Fruit fly (Drosophila melanogaster): Measurements from ENCODE around the gene Cht11.

Cht11 gene

DNA sequence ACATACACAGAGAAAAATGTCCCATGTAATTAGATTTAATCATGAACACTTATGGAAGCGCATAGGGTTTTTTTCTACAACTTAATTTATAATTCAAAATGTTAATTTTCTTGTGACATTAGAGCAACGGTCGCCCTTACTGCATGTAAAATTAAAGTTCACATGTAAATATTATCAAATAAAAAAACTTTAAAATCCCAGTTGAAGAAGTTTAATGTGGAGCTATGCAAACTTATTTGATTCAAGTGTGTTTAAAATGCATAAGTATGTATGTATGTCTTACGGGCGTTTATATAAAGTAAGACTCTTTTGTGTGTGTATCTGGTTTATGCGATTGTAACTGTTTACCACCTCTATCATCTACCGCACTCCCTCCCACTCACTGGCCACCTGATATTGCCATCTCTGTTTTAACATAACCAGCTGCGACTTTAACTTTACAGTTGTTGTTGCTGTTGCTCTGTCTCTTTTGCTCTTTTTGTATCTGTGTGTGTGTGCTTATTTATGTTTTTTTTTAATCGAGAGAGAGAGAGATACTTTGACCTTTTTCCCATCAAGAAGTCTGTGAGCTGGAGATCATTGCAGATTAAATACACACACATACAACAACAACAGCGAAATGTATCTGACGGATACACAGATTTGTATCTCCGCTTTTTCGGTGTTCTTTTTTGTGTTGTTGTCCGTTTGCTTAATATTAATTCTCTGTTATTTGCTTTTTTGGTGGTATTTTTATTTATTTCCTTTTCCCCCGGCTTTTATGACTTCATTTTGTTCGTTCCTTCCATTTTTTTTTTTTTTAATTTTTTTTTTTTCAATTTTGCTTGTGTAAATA is 6.3 kb upstream of the Cht11 start (continued):
- peak; percentile 68 for TF ChIP-seq trh (GFP tag; optimal IDR thresholded peaks at IDR 0.05)
- TF ChIP-seq CG8944 (GFP tag; optimal IDR thresholded peaks at IDR 0.05): peak; percentile 67
- no peak for TF ChIP-seq danr (GFP tag; IDR thresholded peaks at IDR 0.05)
- peak; percentile 56 for TF ChIP-seq B-H1 (GFP tag; IDR thresholded peaks at IDR 0.05)
- peak; percentile 82 for TF ChIP-seq Asciz (GFP tag; optimal IDR thresholded peaks at IDR 0.05)
- TF ChIP-seq sc (optimal IDR thresholded peaks at IDR 0.05): no peak
- TF ChIP-seq sc (GFP tag; optimal IDR thresholded peaks at IDR 0.05): peak; percentile 64
- no peak for TF ChIP-seq repo (GFP tag; optimal IDR thresholded peaks at IDR 0.05)
- peak; percentile 97 for TF ChIP-seq CoRest (tag; optimal IDR thresholded peaks at IDR 0.05)
- no peak for TF ChIP-seq usp (GFP tag; optimal IDR thresholded peaks at IDR 0.05)
- TF ChIP-seq B-H2 (GFP tag; optimal IDR thresholded peaks at IDR 0.05): peak; percentile 14
- no peak for TF ChIP-seq vnd (GFP tag; IDR thresholded peaks at IDR 0.05; ENCODE audit: partially characterized antibody)
- TF ChIP-seq Myb (GFP tag; optimal IDR thresholded peaks at IDR 0.05): peak; percentile 50
- no peak for TF ChIP-seq MBD-R2 (GFP tag; IDR thresholded peaks at IDR 0.05)
- TF ChIP-seq lov (optimal IDR thresholded peaks at IDR 0.05): no peak
- no peak for TF ChIP-seq lov (GFP tag; IDR thresholded peaks at IDR 0.05)
- TF ChIP-seq Antp (GFP tag; optimal IDR thresholded peaks at IDR 0.05): peak; percentile 51
- TF ChIP-seq lab (GFP tag; optimal IDR thresholded peaks at IDR 0.05): peak; percentile 74
- no peak for TF ChIP-seq pan (optimal IDR thresholded peaks at IDR 0.05)
- TF ChIP-seq pan (GFP tag; optimal IDR thresholded peaks at IDR 0.05 in 1 of 2, IDR thresholded peaks at IDR 0.05 in 1 of 2): peak in 1 of 2 experiments; percentile 61
- TF ChIP-seq CG7556 (GFP tag; optimal IDR thresholded peaks at IDR 0.05): peak; percentile 94
- TF ChIP-seq vvl (GFP tag; IDR thresholded peaks at IDR 0.05): peak; percentile 67; the same call in 1 of the 2 replicates
- peak; percentile 88 for TF ChIP-seq run (tag; optimal IDR thresholded peaks at IDR 0.05)
- TF ChIP-seq CG1603 (tag; optimal IDR thresholded peaks at IDR 0.05): peak; percentile 36
- peak; percentile 94 for TF ChIP-seq unpg (GFP tag; optimal IDR thresholded peaks at IDR 0.05)
- peak; percentile 96 for TF ChIP-seq Med (GFP tag)
- peak; percentile 53 for TF ChIP-seq CG6654 (GFP tag; optimal IDR thresholded peaks at IDR 0.05)
- TF ChIP-seq grn (GFP tag; optimal IDR thresholded peaks at IDR 0.05): peak; percentile 96
- TF ChIP-seq vfl (GFP tag; optimal IDR thresholded peaks at IDR 0.05): peak; percentile 62
- TF ChIP-seq dan (GFP tag; IDR thresholded peaks at IDR 0.05): no peak
- TF ChIP-seq CG6791 (GFP tag; IDR thresholded peaks at IDR 0.05; ENCODE audit: partially characterized antibody): no peak
- TF ChIP-seq chinmo (GFP tag; IDR thresholded peaks at IDR 0.05; ENCODE audit: partially characterized antibody): peak; percentile 63; the same call in 2 of the 4 replicates
- peak; percentile 75 for TF ChIP-seq Mad (GFP tag; optimal IDR thresholded peaks at IDR 0.05)
- 0 out of 2 replicates have a peak, but pooled peaks have one; percentile 44 for TF ChIP-seq CG11696 (GFP tag; IDR thresholded peaks at IDR 0.05)
- TF ChIP-seq CG9932 (GFP tag; IDR thresholded peaks at IDR 0.05): no peak
- no peak for TF ChIP-seq Opbp (GFP tag; IDR thresholded peaks at IDR 0.05; ENCODE audit: partially characterized antibody)
- no peak for TF ChIP-seq CG7928 (GFP tag; optimal IDR thresholded peaks at IDR 0.05)
- no peak for TF ChIP-seq ro (GFP tag; IDR thresholded peaks at IDR 0.05)
- TF ChIP-seq hb (GFP tag; IDR thresholded peaks at IDR 0.05; ENCODE audit: partially characterized antibody): no peak
- no peak for TF ChIP-seq cad (GFP tag; optimal IDR thresholded peaks at IDR 0.05)
- TF ChIP-seq CG18262 (tag; optimal IDR thresholded peaks at IDR 0.05): peak; percentile 89
- peak; percentile 74 for TF ChIP-seq wor (GFP tag; IDR thresholded peaks at IDR 0.05)
- TF ChIP-seq NfI (GFP tag; optimal IDR thresholded peaks at IDR 0.05): peak; percentile 89
- peak; percentile 29 for TF ChIP-seq CG15514 (GFP tag; optimal IDR thresholded peaks at IDR 0.05)
- peak; percentile 85 for TF ChIP-seq CG2875 (GFP tag; optimal IDR thresholded peaks at IDR 0.05)
- no peak for TF ChIP-seq CG7745 (tag; optimal IDR thresholded peaks at IDR 0.05)
- TF ChIP-seq ERR (GFP tag; optimal IDR thresholded peaks at IDR 0.05): no peak
- TF ChIP-seq HLH54F (GFP tag; optimal IDR thresholded peaks at IDR 0.05): peak; percentile 19
- peak; percentile 78 for TF ChIP-seq CG6765 (GFP tag; optimal IDR thresholded peaks at IDR 0.05)
